Fruit fly (Drosophila melanogaster) whole organism, embryonic: ENCODE data around the gene Grasp65.

Experiments
- B-H1 ChIP-seq: fragments of 200-800 bp; sonication (Bioruptor generic); IDR thresholded peaks from 3 replicates; pipeline ENCODE4 v1.3.6; 2022; ENCODE audit warnings: missing biosample characterization, missing genetic modification characterization
- CG10321 ChIP-seq: fragments of 200-800 bp; sonication (Bioruptor generic); IDR thresholded peaks from 2 replicates; pipeline ENCODE4 v1.3.6; 2022; ENCODE audit warnings: missing biosample characterization, missing genetic modification characterization
- CG10543 ChIP-seq: fragments of 200-800 bp; sonication (Bioruptor generic); optimal IDR thresholded peaks from 3 replicates; lab custom pipeline; 2017; ENCODE audit warnings: missing biosample characterization, mild to moderate bottlenecking, missing genetic modification characterization, moderate library complexity
- CG11560 ChIP-seq: fragments of 200-800 bp; sonication (Bioruptor generic); IDR thresholded peaks from 3 replicates; pipeline ENCODE4 v1.3.6; 2022; ENCODE audit warnings: missing biosample characterization, missing genetic modification characterization
- CG11723 ChIP-seq: fragments of 200-800 bp; sonication (Bioruptor generic); optimal IDR thresholded peaks from 2 replicates; lab custom pipeline; 2017; ENCODE audit warnings: missing biosample characterization, mild to moderate bottlenecking, missing genetic modification characterization
- CG12219 ChIP-seq: fragments of 200-800 bp; sonication (Bioruptor generic); optimal IDR thresholded peaks from 3 replicates; lab custom pipeline; 2018; ENCODE audit warnings: missing biosample characterization, mild to moderate bottlenecking, missing genetic modification characterization
- CG12236 ChIP-seq: fragments of 200-800 bp; sonication (Bioruptor generic); optimal IDR thresholded peaks from 2 replicates; lab custom pipeline; 2016; ENCODE audit warnings: missing biosample characterization, missing genetic modification characterization
- CG12659 ChIP-seq: fragments of 200-800 bp; sonication (Bioruptor generic); optimal IDR thresholded peaks from 3 replicates; lab custom pipeline; 2017; ENCODE audit warnings: mild to moderate bottlenecking, missing biosample characterization, missing genetic modification reagents, missing genetic modification characterization
- CG13123 ChIP-seq: fragments of 200-800 bp; sonication (Bioruptor generic); optimal IDR thresholded peaks from 2 replicates; lab custom pipeline; 2016; ENCODE audit warnings: missing biosample characterization, missing genetic modification characterization
- CG3163 ChIP-seq: fragments of 200-800 bp; sonication (Bioruptor generic); optimal IDR thresholded peaks from 3 replicates; lab custom pipeline; 2016; ENCODE audit warnings: missing biosample characterization, missing genetic modification characterization
- CG34376 ChIP-seq: fragments of 200-800 bp; sonication (Bioruptor generic); optimal IDR thresholded peaks from 2 replicates; lab custom pipeline; 2018; ENCODE audit warnings: missing biosample characterization, mild to moderate bottlenecking, missing genetic modification characterization
- CG4730 ChIP-seq: fragments of 200-800 bp; sonication (Bioruptor generic); IDR thresholded peaks from 2 replicates; pipeline ENCODE4 v1.3.6; 2022; ENCODE audit warnings: missing biosample characterization, missing genetic modification characterization
- CG8944 ChIP-seq: fragments of 200-800 bp; sonication (Bioruptor generic); optimal IDR thresholded peaks from 3 replicates; lab custom pipeline; 2016; ENCODE audit warnings: missing biosample characterization, missing genetic modification characterization
- CG9727 ChIP-seq: fragments of 200-800 bp; sonication (Bioruptor generic); optimal IDR thresholded peaks from 3 replicates; lab custom pipeline; 2017; ENCODE audit warnings: missing biosample characterization, mild to moderate bottlenecking, missing genetic modification characterization
- Dref ChIP-seq: fragments of 200-800 bp; sonication (Bioruptor generic); IDR thresholded peaks from 2 replicates; pipeline ENCODE4 v1.3.6; 2022; ENCODE audit warnings: missing biosample characterization, missing genetic modification characterization
- E2f1 ChIP-seq: fragments of 200-800 bp; sonication (Bioruptor generic); IDR thresholded peaks from 2 replicates; pipeline ENCODE4 v1.3.6; 2022; ENCODE audit warnings: missing biosample characterization, missing genetic modification characterization
- Eip74EF ChIP-seq, 2 experiments: fragments of 200-800 bp in 1 of 2; fragments of >200 bp in 1 of 2; sonication (Bioruptor generic) in 1 of 2; optimal IDR thresholded peaks; 2 replicates each; lab custom pipeline; 2017 to 2019; ENCODE audit warnings: missing biosample characterization in 2 of 2, missing genetic modification characterization in 2 of 2, mild to moderate bottlenecking in 1 of 2, moderate library complexity in 1 of 2
- HLH4C ChIP-seq: fragments of 200-800 bp; sonication (Bioruptor generic); IDR thresholded peaks from 3 replicates; pipeline ENCODE4 v1.3.6; 2022; ENCODE audit warnings: missing biosample characterization, missing genetic modification characterization; ENCODE audit not compliant: partially characterized antibody
- HmgZ ChIP-seq: fragments of 200-800 bp; sonication (Bioruptor generic); optimal IDR thresholded peaks from 2 replicates; lab custom pipeline; 2018; ENCODE audit warnings: missing biosample characterization, mild to moderate bottlenecking, missing genetic modification characterization
- Neu2 ChIP-seq: fragments of 200-800 bp; sonication (Bioruptor generic); optimal IDR thresholded peaks from 3 replicates; lab custom pipeline; 2016; ENCODE audit warnings: missing biosample characterization, missing genetic modification characterization, borderline replicate concordance
- Ravus ChIP-seq: fragments of 200-800 bp; sonication (Bioruptor generic); IDR thresholded peaks from 2 replicates; pipeline ENCODE4 v1.3.6; 2022; ENCODE audit warnings: missing biosample characterization, missing genetic modification characterization
- Scr ChIP-seq: fragments of 200-800 bp; sonication (Bioruptor generic); IDR thresholded peaks from 2 replicates; pipeline ENCODE4 v1.3.6; 2022; ENCODE audit warnings: missing biosample characterization, missing genetic modification characterization; ENCODE audit not compliant: partially characterized antibody
- Side ChIP-seq: fragments of 200-800 bp; sonication (Bioruptor generic); optimal IDR thresholded peaks from 2 replicates; lab custom pipeline; 2016; ENCODE audit warnings: missing biosample characterization, missing genetic modification characterization
- Sox102F ChIP-seq: fragments of 200-800 bp; sonication (Bioruptor generic); optimal IDR thresholded peaks from 2 replicates; lab custom pipeline; 2018; ENCODE audit warnings: missing biosample characterization, mild to moderate bottlenecking, missing genetic modification characterization, moderate library complexity
- abd-A ChIP-seq: fragments of 200-800 bp; sonication (Bioruptor generic); optimal IDR thresholded peaks from 3 replicates; lab custom pipeline; 2019; ENCODE audit warnings: missing biosample characterization, mild to moderate bottlenecking, missing genetic modification characterization, moderate library complexity
- ase ChIP-seq: fragments of 200-800 bp; sonication (Bioruptor generic); IDR thresholded peaks from 3 replicates; pipeline ENCODE4 v1.3.6; 2022; ENCODE audit warnings: missing biosample characterization, missing genetic modification characterization
- bab2 ChIP-seq: fragments of 200-800 bp; sonication (Bioruptor generic); optimal IDR thresholded peaks from 2 replicates; lab custom pipeline; 2016; ENCODE audit warnings: missing biosample characterization, missing genetic modification characterization
- bigmax ChIP-seq: fragments of 200-800 bp; sonication (Bioruptor generic); optimal IDR thresholded peaks from 2 replicates; lab custom pipeline; 2018; ENCODE audit warnings: missing biosample characterization, mild to moderate bottlenecking, missing genetic modification characterization
- crp ChIP-seq, 2 experiments: fragments of 200-800 bp; sonication (Bioruptor generic); optimal IDR thresholded peaks; 2 replicates in 1 of 2; 3 replicates in 1 of 2; lab custom pipeline; 2017; ENCODE audit warnings: missing biosample characterization in 2 of 2, missing genetic modification characterization in 2 of 2, mild to moderate bottlenecking in 1 of 2, moderate library complexity in 1 of 2
- cwo ChIP-seq: fragments of 200-800 bp; sonication (Bioruptor generic); optimal IDR thresholded peaks from 3 replicates; lab custom pipeline; 2017; ENCODE audit warnings: missing biosample characterization, missing genetic modification characterization, mild to moderate bottlenecking, moderate library complexity, missing genetic modification reagents
- danr ChIP-seq: fragments of 200-800 bp; sonication (Bioruptor generic); IDR thresholded peaks from 2 replicates; pipeline ENCODE4 v1.3.6; 2022; ENCODE audit warnings: missing biosample characterization, missing genetic modification characterization
- dimm ChIP-seq: fragments of 200-800 bp; sonication (Bioruptor generic); IDR thresholded peaks from 2 replicates; pipeline ENCODE4 v1.3.6; 2022; ENCODE audit warnings: missing biosample characterization, missing genetic modification characterization
- eyg ChIP-seq: fragments of 200-800 bp; sonication (Bioruptor generic); optimal IDR thresholded peaks from 3 replicates; lab custom pipeline; 2016; ENCODE audit warnings: missing biosample characterization, missing genetic modification characterization
- gsb ChIP-seq: fragments of 200-800 bp; sonication (Bioruptor generic); IDR thresholded peaks from 2 replicates; pipeline ENCODE4 v1.3.6; 2022; ENCODE audit warnings: missing biosample characterization, missing genetic modification characterization
- hth ChIP-seq: fragments of >200 bp; optimal IDR thresholded peaks from 2 replicates; lab custom pipeline; 2017; ENCODE audit warnings: inconsistent platforms
- jing ChIP-seq: fragments of 200-800 bp; sonication (Bioruptor generic); optimal IDR thresholded peaks from 2 replicates; lab custom pipeline; 2018; ENCODE audit warnings: missing biosample characterization, mild to moderate bottlenecking, missing genetic modification characterization
- klu ChIP-seq: fragments of 200-800 bp; sonication (Bioruptor generic); IDR thresholded peaks from 2 replicates; pipeline ENCODE4 v1.3.6; 2022; ENCODE audit warnings: missing biosample characterization, missing genetic modification characterization
- nmo ChIP-seq: fragments of 200-800 bp; sonication (Bioruptor generic); optimal IDR thresholded peaks from 2 replicates; lab custom pipeline; 2018; ENCODE audit warnings: missing biosample characterization, mild to moderate bottlenecking, missing genetic modification characterization, moderate library complexity
- onecut ChIP-seq: fragments of 200-800 bp; sonication (Bioruptor generic); IDR thresholded peaks from 2 replicates; pipeline ENCODE4 v1.3.6; 2022; ENCODE audit warnings: missing biosample characterization, missing genetic modification characterization
- pan ChIP-seq, 4 experiments: fragments of >200 bp in 3 of 4; fragments of 200-800 bp in 1 of 4; sonication (Bioruptor generic) in 1 of 4; optimal IDR thresholded peaks in 3 of 4; IDR thresholded peaks in 1 of 4; 2 replicates each; pipeline versions ENCODE4 v1.3.6 to Lab custom; 2017 to 2022; ENCODE audit warnings: missing biosample characterization in 2 of 4, missing genetic modification characterization in 2 of 4, mixed read lengths in 1 of 4
- pros ChIP-seq: fragments of 200-800 bp; sonication (Bioruptor generic); optimal IDR thresholded peaks from 3 replicates; lab custom pipeline; 2019; ENCODE audit warnings: missing biosample characterization, mild to moderate bottlenecking, missing genetic modification characterization, moderate library complexity
- psq ChIP-seq: fragments of 200-800 bp; sonication (Bioruptor generic); optimal IDR thresholded peaks from 2 replicates; lab custom pipeline; 2017; ENCODE audit warnings: missing biosample characterization, missing genetic modification characterization
- ranshi ChIP-seq: fragments of 200-800 bp; sonication (Bioruptor generic); IDR thresholded peaks from 2 replicates; pipeline ENCODE4 v1.3.6; 2022; ENCODE audit warnings: missing biosample characterization, missing genetic modification characterization
- run ChIP-seq: fragments of 200-800 bp; sonication (Bioruptor generic); optimal IDR thresholded peaks from 3 replicates; lab custom pipeline; 2018; ENCODE audit warnings: missing biosample characterization, mild to moderate bottlenecking, missing genetic modification characterization
- schlank ChIP-seq: fragments of 200-800 bp; sonication (Bioruptor generic); optimal IDR thresholded peaks from 2 replicates; lab custom pipeline; 2018; ENCODE audit warnings: missing biosample characterization, mild to moderate bottlenecking, missing genetic modification characterization
- sd ChIP-seq: fragments of 200-800 bp; sonication (Bioruptor generic); optimal IDR thresholded peaks from 3 replicates; lab custom pipeline; 2018; ENCODE audit warnings: missing biosample characterization, mild to moderate bottlenecking, missing genetic modification characterization, moderate library complexity
- toy ChIP-seq: fragments of 200-800 bp; sonication (Bioruptor generic); IDR thresholded peaks from 2 replicates; pipeline ENCODE4 v1.3.6; 2022; ENCODE audit warnings: missing biosample characterization, missing genetic modification characterization
- usp ChIP-seq: fragments of >200 bp; optimal IDR thresholded peaks from 2 replicates; lab custom pipeline; 2017; ENCODE audit warnings: missing biosample characterization, missing genetic modification characterization
- zen2 ChIP-seq: fragments of 200-800 bp; sonication (Bioruptor generic); IDR thresholded peaks from 3 replicates; pipeline ENCODE4 v1.3.6; 2022; ENCODE audit warnings: missing biosample characterization, missing genetic modification characterization; ENCODE audit not compliant: partially characterized antibody

The Grasp65 gene

DNA sequence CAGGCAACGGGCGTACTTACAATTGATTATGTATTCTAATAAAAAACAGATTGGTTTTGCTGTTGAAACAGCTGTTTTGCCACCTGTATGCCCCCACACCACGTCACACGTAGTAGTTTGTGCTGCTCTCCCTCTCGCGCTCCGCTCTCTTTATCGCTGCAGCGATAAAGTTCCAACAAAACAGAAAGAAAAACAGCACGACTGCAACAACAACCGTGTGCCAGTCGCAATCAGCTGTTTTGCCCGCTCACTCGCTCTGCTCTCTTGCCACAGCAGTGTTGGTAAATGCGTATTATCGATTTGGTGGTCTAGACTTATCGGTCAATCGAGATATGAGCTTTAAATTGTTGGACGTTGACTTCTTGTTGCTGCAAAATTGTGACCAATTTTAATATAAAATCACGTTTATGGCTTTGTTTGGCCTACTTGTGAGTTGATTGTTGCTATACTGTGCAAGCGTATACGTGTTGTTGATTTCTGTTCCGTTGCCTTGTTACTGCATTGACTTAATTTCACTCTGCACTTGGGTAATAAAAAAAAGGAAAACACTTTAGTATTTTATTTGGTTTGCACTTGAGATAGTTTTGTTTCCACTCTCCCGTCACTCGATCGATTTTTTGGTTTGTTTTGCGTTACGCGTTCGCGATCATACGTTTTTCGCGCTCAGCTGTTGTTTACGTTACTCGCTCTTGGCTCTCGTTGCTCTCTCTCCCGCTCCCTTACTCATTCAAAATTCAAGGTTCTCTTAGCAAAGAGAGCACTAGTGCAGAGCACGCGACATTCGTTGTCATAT lies 27.7 kb upstream of the Grasp65 start (continued):
- TF ChIP-seq Dref (GFP tag; lab: Robert Waterston, UW) (peak; percentile 59), CG34376 (no peak), CG11560 (no peak), onecut (GFP tag; lab: Robert Waterston, UW) (peak; percentile 72), B-H1 (no peak), CG3163 (GFP tag; lab: Kevin White, UChicago) (peak; percentile 98), Neu2 (GFP tag; lab: Kevin White, UChicago) (no peak), schlank (tag; lab: Kevin White, UChicago) (no peak), CG13123 (GFP tag; lab: Kevin White, UChicago) (no peak), CG8944 (GFP tag; lab: Kevin White, UChicago) (no peak), CG9727 (GFP tag; lab: Kevin White, UChicago) (peak; percentile 46), usp (GFP tag; lab: Kevin White, UChicago) (no peak), ase (GFP tag; lab: Robert Waterston, UW) (no peak), run (tag; lab: Kevin White, UChicago) (no peak), jing (GFP tag; lab: Kevin White, UChicago) (no peak), Side (GFP tag; lab: Kevin White, UChicago) (peak; percentile 30), pros (GFP tag; lab: Kevin White, UChicago) (no peak), danr (GFP tag; lab: Robert Waterston, UW) (no peak), klu (GFP tag; lab: Robert Waterston, UW) (no peak), eyg (GFP tag; lab: Kevin White, UChicago) (no peak), gsb (GFP tag; lab: Robert Waterston, UW) (no peak), HmgZ (tag; lab: Kevin White, UChicago) (peak; percentile 18), bab2 (GFP tag; lab: Kevin White, UChicago) (no peak), psq (GFP tag; lab: Kevin White, UChicago) (no peak), toy (GFP tag; lab: Robert Waterston, UW) (no peak), cwo (GFP tag; lab: Kevin White, UChicago) (peak; percentile 22), CG12659 (GFP tag; lab: Kevin White, UChicago) (peak; percentile 70), CG10321 (GFP tag; lab: Robert Waterston, UW) (no peak), CG11723 (GFP tag; lab: Kevin White, UChicago) (no peak), nmo (peak; percentile 28), zen2 (peak; percentile 39; the same call in 2 of the 3 replicates), E2f1 (GFP tag; lab: Robert Waterston, UW) (no peak), Eip74EF (GFP tag; optimal IDR thresholded peaks at IDR 0.05; lab: Kevin White, UChicago) (no peak), Ravus (GFP tag; lab: Robert Waterston, UW) (no peak), CG4730 (GFP tag; lab: Robert Waterston, UW) (no peak), crp (GFP tag; optimal IDR thresholded peaks at IDR 0.05; lab: Kevin White, UChicago) (peak; percentile 58 to 90), pan (optimal IDR thresholded peaks at IDR 0.05; lab: Kevin White, UChicago) (no peak), pan (GFP tag; optimal IDR thresholded peaks at IDR 0.05 in 1 of 2, IDR thresholded peaks at IDR 0.05 in 1 of 2) (no peak), Sox102F (GFP tag; lab: Kevin White, UChicago) (no peak), CG12219 (no peak), HLH4C (GFP tag; lab: Robert Waterston, UW) (peak; percentile 41; the same call in 1 of the 3 replicates), dimm (no peak), Scr (GFP tag; lab: Robert Waterston, UW) (0 out of 2 replicates have a peak, but pooled peaks have one; percentile 15), CG10543 (GFP tag; lab: Kevin White, UChicago) (peak; percentile 62), abd-A (tag; lab: Kevin White, UChicago) (no peak), hth (lab: Kevin White, UChicago) (no peak), ranshi (GFP tag; lab: Robert Waterston, UW) (no peak), sd (tag; lab: Kevin White, UChicago) (no peak), bigmax (GFP tag; lab: Kevin White, UChicago) (no peak), CG12236 (GFP tag; lab: Kevin White, UChicago) (no peak)
